Fruit fly (Drosophila melanogaster): Measurements from ENCODE around the gene Naam.

- TF ChIP-seq Dll (optimal IDR thresholded peaks at IDR 0.05) (no peak), EcR (GFP tag; optimal IDR thresholded peaks at IDR 0.05) (no peak), psq (optimal IDR thresholded peaks at IDR 0.05) (no peak), usp (GFP tag; optimal IDR thresholded peaks at IDR 0.05) (no peak)
Observed at dm6 chr3R:19632685-19633116, 38.5 kb upstream of the Naam start, which contains the start of gene CG6231.

Data from whole organism.